Worm (Caenorhabditis elegans) whole organism, L3 larva: ENCODE results near the gene R08A2.1.

Experiments
- R02D3.7 ChIP-seq: fragments of 150-350 bp; optimal IDR thresholded peaks from 2 replicates; lab custom pipeline; 2014; ENCODE audit warnings: missing biosample characterization, missing genetic modification characterization
- egl-27 ChIP-seq: sonication (generic microtip); optimal IDR thresholded peaks from 4 replicates; lab custom pipeline; 2017; ENCODE audit warnings: missing biosample characterization, missing genetic modification reagents, missing genetic modification characterization
- fkh-2 ChIP-seq: fragments of 150-350 bp; optimal IDR thresholded peaks from 2 replicates; lab custom pipeline; 2014; ENCODE audit warnings: missing biosample characterization, missing genetic modification reagents, missing genetic modification characterization
- nfya-1 ChIP-seq: sonication (generic microtip); optimal IDR thresholded peaks from 2 replicates; lab custom pipeline; 2017; ENCODE audit warnings: missing genetic modification characterization, mild to moderate bottlenecking, missing compliant biosample characterization, antibody characterized with exemption, moderate library complexity; ENCODE audit not compliant: insufficient read depth
- sea-2 ChIP-seq: fragments of 150-350 bp; sonication (generic microtip); optimal IDR thresholded peaks from 4 replicates; lab custom pipeline; 2014; ENCODE audit warnings: missing biosample characterization, missing genetic modification reagents, missing genetic modification characterization
- skn-1 ChIP-seq: fragments of 150-350 bp; optimal IDR thresholded peaks from 2 replicates; lab custom pipeline; 2014; ENCODE audit warnings: missing biosample characterization, missing genetic modification characterization

- no peak for TF ChIP-seq skn-1 (tag; lab: Kevin White, UChicago)
- TF ChIP-seq R02D3.7 (tag; lab: Kevin White, UChicago) = no peak
- TF ChIP-seq fkh-2 (tag; lab: Kevin White, UChicago) = no peak
- TF ChIP-seq nfya-1 (tag; lab: Kevin White, UChicago) = no peak
- no peak for TF ChIP-seq sea-2 (GFP tag; lab: Kevin White, UChicago)
- TF ChIP-seq egl-27 = no peak
Observed at ce11 chrV:14680014-14680413, 39.4 kb downstream of the R08A2.1 start, which contains the start of gene C47E8.3.
